Worm (Caenorhabditis elegans): ENCODE data around the gene ZK757.2.

- TF ChIP-seq tab-1 (GFP tag; IDR thresholded peaks at IDR 0.05) (no peak), ztf-29 (GFP tag; IDR thresholded peaks at IDR 0.05) (no peak), med-1 (GFP tag; optimal IDR thresholded peaks at IDR 0.05; ENCODE audit: insufficient read depth) (no peak), cog-1 (tag; optimal IDR thresholded peaks at IDR 0.05) (no peak), flt-1 (GFP tag; IDR thresholded peaks at IDR 0.05) (no peak), klf-2 (GFP tag; conservative IDR thresholded peaks at IDR 0.05) (no peak), ztf-23 (GFP tag; IDR thresholded peaks at IDR 0.05) (no peak), ref-1 (GFP tag; conservative IDR thresholded peaks at IDR 0.05) (no peak)
These were observed 26.6 kb upstream of the ZK757.2 start for ce11 chrIII:9905307-9905706.

Measured in whole organism, midembryonic.